Fruit fly (Drosophila melanogaster) whole organism, wandering third instar larva: ENCODE data around the gene IntS12.
A peak's percentile ranks its signal among the peaks of the same experiment; 100 is the strongest.

ENCODE experiments used
- Abd-B ChIP-seq: fragments of >200 bp; optimal IDR thresholded peaks from 2 replicates; lab custom pipeline; 2017; ENCODE audit warnings: missing biosample characterization, missing genetic modification characterization
- CG32264 ChIP-seq: fragments of 200-800 bp; sonication (Bioruptor generic); optimal IDR thresholded peaks from 2 replicates; lab custom pipeline; 2016; ENCODE audit warnings: missing biosample characterization, missing genetic modification characterization
- CG9705 ChIP-seq: fragments of 200-800 bp; sonication (Bioruptor generic); optimal IDR thresholded peaks from 2 replicates; lab custom pipeline; 2018; ENCODE audit warnings: missing biosample characterization, mild to moderate bottlenecking, missing genetic modification characterization
- CrebA ChIP-seq: fragments of 200-800 bp; sonication (Bioruptor generic); optimal IDR thresholded peaks from 2 replicates; lab custom pipeline; 2016; ENCODE audit warnings: missing biosample characterization, mild to moderate bottlenecking, missing genetic modification characterization, borderline replicate concordance
- Dfd ChIP-seq: fragments of >200 bp; optimal IDR thresholded peaks from 2 replicates; lab custom pipeline; 2017; ENCODE audit warnings: missing biosample characterization, missing genetic modification characterization
- Dif ChIP-seq: fragments of 200-275, 200-300 bp; sonication (Bioruptor generic); optimal IDR thresholded peaks from 2 replicates; lab custom pipeline; 2018; ENCODE audit warnings: missing biosample characterization, missing genetic modification characterization; ENCODE audit not compliant: partially characterized antibody
- GATAd ChIP-seq: sonication (Bioruptor generic); optimal IDR thresholded peaks from 2 replicates; lab custom pipeline; 2016; ENCODE audit warnings: missing biosample characterization, missing genetic modification characterization
- HLH106 ChIP-seq: fragments of 200-800 bp; optimal IDR thresholded peaks from 3 replicates; lab custom pipeline; 2019; ENCODE audit warnings: missing biosample characterization, mild to moderate bottlenecking, missing genetic modification characterization, moderate library complexity
- Hnf4 ChIP-seq: fragments of 200-800 bp; sonication (Bioruptor generic); optimal IDR thresholded peaks from 2 replicates; lab custom pipeline; 2016; ENCODE audit warnings: missing biosample characterization, mild to moderate bottlenecking, missing genetic modification characterization
- Hr78 ChIP-seq: fragments of >200 bp; optimal IDR thresholded peaks from 2 replicates; lab custom pipeline; 2017; ENCODE audit warnings: missing biosample characterization, missing genetic modification characterization
- Hr83 ChIP-seq: fragments of 200-300 bp; sonication (Bioruptor generic); optimal IDR thresholded peaks from 2 replicates; lab custom pipeline; 2016; ENCODE audit warnings: missing biosample characterization, mild to moderate bottlenecking, missing genetic modification characterization, moderate library complexity; ENCODE audit not compliant: poor library complexity, severe bottlenecking
- Jra ChIP-seq: sonication (Bioruptor generic); optimal IDR thresholded peaks from 2 replicates; lab custom pipeline; 2016; ENCODE audit warnings: missing biosample characterization, missing genetic modification characterization
- Mio ChIP-seq: sonication (Bioruptor generic); optimal IDR thresholded peaks from 2 replicates; lab custom pipeline; 2016; ENCODE audit warnings: missing biosample characterization, missing genetic modification characterization
- Myc ChIP-seq: fragments of >200 bp; optimal IDR thresholded peaks from 2 replicates; lab custom pipeline; 2017
- N ChIP-seq: fragments of >200 bp; optimal IDR thresholded peaks from 2 replicates; lab custom pipeline; 2018; ENCODE audit warnings: missing biosample characterization, missing external identifiers, missing genetic modification characterization
- OdsH ChIP-seq: fragments of 200-800 bp; sonication (Bioruptor generic); optimal IDR thresholded peaks from 2 replicates; lab custom pipeline; 2016; ENCODE audit warnings: missing biosample characterization, mild to moderate bottlenecking, missing genetic modification characterization
- Rel ChIP-seq, 2 experiments: fragments of 200-800 bp; sonication (Bioruptor generic) in 1 of 2; optimal IDR thresholded peaks; 2 replicates in 1 of 2; 3 replicates in 1 of 2; lab custom pipeline; 2016 to 2019; ENCODE audit warnings: mild to moderate bottlenecking in 2 of 2, missing biosample characterization in 2 of 2, missing genetic modification characterization in 2 of 2, moderate library complexity in 1 of 2
- Sp1 ChIP-seq: fragments of 200-800 bp; sonication (Bioruptor generic); optimal IDR thresholded peaks from 3 replicates; lab custom pipeline; 2019; ENCODE audit warnings: missing biosample characterization, mild to moderate bottlenecking, missing genetic modification characterization, moderate library complexity
- Vsx2 ChIP-seq: fragments of 200-300, 225-300 bp; sonication (Bioruptor generic); optimal IDR thresholded peaks from 2 replicates; lab custom pipeline; 2018; ENCODE audit warnings: missing biosample characterization, missing genetic modification characterization; ENCODE audit not compliant: partially characterized antibody
- br ChIP-seq: fragments of 200-800 bp; sonication (Bioruptor generic); optimal IDR thresholded peaks from 2 replicates; lab custom pipeline; 2016; ENCODE audit warnings: missing biosample characterization, missing genetic modification characterization
- brk ChIP-seq: fragments of 200-800 bp; sonication (Bioruptor generic); optimal IDR thresholded peaks from 2 replicates; lab custom pipeline; 2016; ENCODE audit warnings: missing biosample characterization, mild to moderate bottlenecking, missing genetic modification characterization
- dl ChIP-seq, 2 experiments: fragments of 175-275, 200-275 bp in 1 of 2; fragments of 200-275 bp in 1 of 2; sonication (Bioruptor generic); optimal IDR thresholded peaks; lab custom pipeline; 2018; ENCODE audit warnings: mild to moderate bottlenecking in 2 of 2, missing biosample characterization in 2 of 2, missing genetic modification characterization in 2 of 2, moderate library complexity in 2 of 2; ENCODE audit not compliant: partially characterized antibody in 2 of 2, insufficient read depth in 1 of 2
- dmrt93B ChIP-seq: fragments of 200-800 bp; sonication (Bioruptor generic); optimal IDR thresholded peaks from 2 replicates; lab custom pipeline; 2018; ENCODE audit warnings: missing biosample characterization, mild to moderate bottlenecking, missing genetic modification characterization
- dsf ChIP-seq: sonication (Bioruptor generic); optimal IDR thresholded peaks from 2 replicates; lab custom pipeline; 2016; ENCODE audit warnings: missing biosample characterization, missing genetic modification characterization, borderline replicate concordance
- ey ChIP-seq: fragments of 200-800 bp; sonication (Bioruptor generic); optimal IDR thresholded peaks from 2 replicates; lab custom pipeline; 2016; ENCODE audit warnings: missing biosample characterization, missing genetic modification characterization
- foxo ChIP-seq, 2 experiments: fragments of 200-800 bp; sonication (Bioruptor generic); optimal IDR thresholded peaks; 2 replicates in 1 of 2; 3 replicates in 1 of 2; lab custom pipeline; 2016 to 2017; ENCODE audit warnings: missing biosample characterization in 2 of 2, missing genetic modification characterization in 2 of 2
- fru ChIP-seq: fragments of 200-800 bp; sonication (Bioruptor generic); optimal IDR thresholded peaks from 3 replicates; lab custom pipeline; 2016; ENCODE audit warnings: missing biosample characterization, mild to moderate bottlenecking, missing genetic modification characterization
- h ChIP-seq: fragments of 200-800 bp; sonication (Bioruptor generic); optimal IDR thresholded peaks from 3 replicates; lab custom pipeline; 2016; ENCODE audit warnings: missing biosample characterization, mild to moderate bottlenecking, missing genetic modification characterization
- jim ChIP-seq: fragments of 175-275, 200-325 bp; sonication (Bioruptor generic); optimal IDR thresholded peaks from 2 replicates; lab custom pipeline; 2016; ENCODE audit warnings: missing biosample characterization, mild to moderate bottlenecking, missing genetic modification characterization
- lola ChIP-seq: fragments of >200 bp; optimal IDR thresholded peaks from 2 replicates; lab custom pipeline; 2017; ENCODE audit warnings: missing biosample characterization, missing genetic modification characterization
- pan ChIP-seq: fragments of >200 bp; optimal IDR thresholded peaks from 2 replicates; lab custom pipeline; 2017
- psq ChIP-seq: fragments of 200-800 bp; sonication (Bioruptor generic); optimal IDR thresholded peaks from 3 replicates; lab custom pipeline; 2017; ENCODE audit warnings: missing biosample characterization, mild to moderate bottlenecking, missing genetic modification characterization, moderate library complexity
- rgr ChIP-seq: fragments of 200-800 bp; sonication (Bioruptor generic); optimal IDR thresholded peaks from 3 replicates; lab custom pipeline; 2016; ENCODE audit warnings: missing biosample characterization, mild to moderate bottlenecking, missing genetic modification characterization
- sage ChIP-seq: fragments of 200-800 bp; sonication (Bioruptor generic); optimal IDR thresholded peaks from 2 replicates; lab custom pipeline; 2016; ENCODE audit warnings: missing biosample characterization, mild to moderate bottlenecking, missing genetic modification characterization
- sv ChIP-seq: fragments of 200-800 bp; sonication (Bioruptor generic); optimal IDR thresholded peaks from 3 replicates; lab custom pipeline; 2016; ENCODE audit warnings: missing biosample characterization, missing genetic modification characterization
- tai ChIP-seq: sonication (Bioruptor generic); optimal IDR thresholded peaks from 2 replicates; lab custom pipeline; 2016; ENCODE audit warnings: missing biosample characterization, missing genetic modification characterization
- usp ChIP-seq: fragments of >200 bp; optimal IDR thresholded peaks from 2 replicates; lab custom pipeline; 2017; ENCODE audit warnings: missing biosample characterization, missing genetic modification characterization
- woc ChIP-seq: sonication (Bioruptor generic); optimal IDR thresholded peaks from 2 replicates; lab custom pipeline; 2016; ENCODE audit warnings: missing biosample characterization, mild to moderate bottlenecking, missing genetic modification characterization

IntS12 gene

dm6 chr3R:26862848-26863448, at the start of gene IntS12, which contains the start of gene Lerp:
Gene IntS12 (plus strand): TSS chr3R:26863376.
Gene Lerp (minus strand): TSS chr3R:26863130.
- TF ChIP-seq Vsx2 (GFP tag; lab: Kevin White, UChicago) (no peak), Myc (lab: Kevin White, UChicago) (peak; percentile 18), Abd-B (GFP tag; lab: Kevin White, UChicago) (no peak), fru (GFP tag; lab: Kevin White, UChicago) (peak; percentile 90), usp (GFP tag; lab: Kevin White, UChicago) (no peak)

dm6 chr3R:26821117-26821516, 42.1 kb upstream of the IntS12 start:
- TF ChIP-seq lola (GFP tag; lab: Kevin White, UChicago) = no peak
- no peak for TF ChIP-seq Vsx2 (GFP tag; lab: Kevin White, UChicago)
- TF ChIP-seq GATAd = no peak
- TF ChIP-seq dsf (GFP tag; lab: Kevin White, UChicago) = no peak
- peak; percentile 38 for TF ChIP-seq tai (GFP tag; lab: Kevin White, UChicago)
- TF ChIP-seq h (GFP tag; lab: Kevin White, UChicago) = peak; percentile 56
- peak; percentile 39 for TF ChIP-seq Hnf4 (GFP tag; lab: Kevin White, UChicago)
- no peak for TF ChIP-seq Dif (GFP tag; lab: Kevin White, UChicago)
- TF ChIP-seq Hr78 = no peak
- no peak for TF ChIP-seq Mio (GFP tag; lab: Kevin White, UChicago)
- TF ChIP-seq woc (GFP tag; lab: Kevin White, UChicago) = peak; percentile 29
- peak; percentile 68 for TF ChIP-seq br (GFP tag; lab: Kevin White, UChicago)
- TF ChIP-seq CrebA (GFP tag; lab: Kevin White, UChicago) = no peak
- TF ChIP-seq sage (GFP tag; lab: Kevin White, UChicago) = no peak
- peak; percentile 56 for TF ChIP-seq ey (GFP tag; lab: Kevin White, UChicago)
- TF ChIP-seq Abd-B (GFP tag; lab: Kevin White, UChicago) = no peak
- TF ChIP-seq dl (GFP tag; optimal IDR thresholded peaks at IDR 0.05; lab: Kevin White, UChicago; ENCODE audit: insufficient read depth in 1 of 2, partially characterized antibody in 2 of 2) = no peak
- no peak for TF ChIP-seq CG32264 (GFP tag; lab: Kevin White, UChicago)
- TF ChIP-seq OdsH (GFP tag; lab: Kevin White, UChicago) = peak; percentile 56
- no peak for TF ChIP-seq Myc (lab: Kevin White, UChicago)
- TF ChIP-seq N (GFP tag; lab: Kevin White, UChicago) = no peak
- no peak for TF ChIP-seq Jra (GFP tag; lab: Kevin White, UChicago)
- TF ChIP-seq CG9705 (GFP tag; lab: Kevin White, UChicago) = no peak
- TF ChIP-seq HLH106 (tag; lab: Kevin White, UChicago) = peak; percentile 68
- peak; percentile 59 for TF ChIP-seq Sp1 (GFP tag; lab: Kevin White, UChicago)
- TF ChIP-seq psq (GFP tag; lab: Kevin White, UChicago) = peak; percentile 42
- TF ChIP-seq Hr83 (GFP tag; lab: Kevin White, UChicago) = no peak
- no peak for TF ChIP-seq Rel (GFP tag; optimal IDR thresholded peaks at IDR 0.05; lab: Kevin White, UChicago)
- peak; percentile 4 for TF ChIP-seq Rel (tag; optimal IDR thresholded peaks at IDR 0.05; lab: Kevin White, UChicago)
- no peak for TF ChIP-seq usp (GFP tag; lab: Kevin White, UChicago)
- peak; percentile 62 for TF ChIP-seq fru (GFP tag; lab: Kevin White, UChicago)
- TF ChIP-seq pan (lab: Kevin White, UChicago) = no peak
- TF ChIP-seq Dfd (GFP tag; lab: Kevin White, UChicago) = no peak
- peak; percentile 3 for TF ChIP-seq brk (GFP tag; lab: Kevin White, UChicago)
- no peak for TF ChIP-seq sv (GFP tag; lab: Kevin White, UChicago)
- TF ChIP-seq jim (GFP tag; lab: Kevin White, UChicago) = no peak
- peak in 1 of 2 experiments; percentile 74 for TF ChIP-seq foxo (GFP tag; optimal IDR thresholded peaks at IDR 0.05; lab: Kevin White, UChicago)
- peak; percentile 56 for TF ChIP-seq rgr
- peak; percentile 10 for TF ChIP-seq dmrt93B (GFP tag; lab: Kevin White, UChicago)
